Worm (Caenorhabditis elegans) whole organism, young adult: Measurements from ENCODE around the gene F42A6.1.

ENCODE experiments used
- B0261.1 ChIP-seq: sonication (generic microtip); optimal IDR thresholded peaks from 2 replicates; lab custom pipeline; 2016; ENCODE audit warnings: mild to moderate bottlenecking, missing genetic modification characterization, moderate library complexity, missing compliant biosample characterization
- C17E4.6 ChIP-seq: fragments of 200-800 bp; sonication (Bioruptor generic); IDR thresholded peaks from 2 replicates; pipeline ENCODE4 v1.3.6; 2022; ENCODE audit warnings: missing genetic modification reagents, missing genetic modification characterization, missing compliant biosample characterization
- D2030.7 ChIP-seq: fragments of 200-800 bp; sonication (Bioruptor generic); IDR thresholded peaks from 2 replicates; pipeline ENCODE4 v1.3.6; 2022; ENCODE audit warnings: missing genetic modification reagents, missing genetic modification characterization, missing compliant biosample characterization
- F10E7.11 ChIP-seq: sonication (generic microtip); optimal IDR thresholded peaks from 2 replicates; lab custom pipeline; 2017; ENCODE audit warnings: mild to moderate bottlenecking, missing genetic modification characterization, moderate library complexity, missing compliant biosample characterization
- F33H1.4 ChIP-seq: fragments of 200-800 bp; sonication (Bioruptor generic); IDR thresholded peaks from 2 replicates; pipeline ENCODE4 v1.3.6; 2022; ENCODE audit warnings: missing genetic modification reagents, missing genetic modification characterization, missing compliant biosample characterization
- F37B4.10 ChIP-seq: fragments of 200-800 bp; sonication (Bioruptor generic); IDR thresholded peaks from 2 replicates; pipeline ENCODE4 v1.3.6; 2022; ENCODE audit warnings: missing genetic modification characterization, missing compliant biosample characterization
- F39B2.1 ChIP-seq: fragments of 200-800 bp; sonication (Bioruptor generic); IDR thresholded peaks from 2 replicates; pipeline ENCODE4 v1.3.6; 2022; ENCODE audit warnings: missing genetic modification reagents, missing genetic modification characterization, missing compliant biosample characterization
- F49E8.2 ChIP-seq: sonication (generic microtip); optimal IDR thresholded peaks from 3 replicates; lab custom pipeline; 2017; ENCODE audit warnings: missing genetic modification characterization, mild to moderate bottlenecking, missing compliant biosample characterization, antibody characterized with exemption, moderate library complexity; ENCODE audit not compliant: insufficient read depth
- K11D2.4 ChIP-seq: fragments of 200-800 bp; sonication (Bioruptor generic); IDR thresholded peaks from 2 replicates; pipeline ENCODE4 v1.3.6; 2022; ENCODE audit warnings: missing genetic modification reagents, missing genetic modification characterization, missing compliant biosample characterization
- K12H6.12 ChIP-seq: fragments of 200-800 bp; sonication (Bioruptor generic); optimal IDR thresholded peaks from 2 replicates; lab custom pipeline; 2018; ENCODE audit warnings: mild to moderate bottlenecking, missing genetic modification characterization, missing compliant biosample characterization
- T26A5.8 ChIP-seq: sonication (generic microtip); optimal IDR thresholded peaks from 2 replicates; lab custom pipeline; 2016; ENCODE audit warnings: missing genetic modification characterization, missing compliant biosample characterization
- Y53F4B.3 ChIP-seq: fragments of 200-800 bp; sonication (Bioruptor generic); IDR thresholded peaks from 2 replicates; pipeline ENCODE4 v1.3.6; 2022; ENCODE audit warnings: missing genetic modification reagents, missing genetic modification characterization, missing compliant biosample characterization
- Y53G8AR.9 ChIP-seq: fragments of 200-800 bp; sonication (Bioruptor generic); conservative IDR thresholded peaks from 2 replicates; pipeline ENCODE4 v1.3.6; 2022; ENCODE audit warnings: missing genetic modification reagents, missing genetic modification characterization, missing compliant biosample characterization
- Y67H2A.10 ChIP-seq: fragments of 200-800 bp; sonication (Bioruptor generic); conservative IDR thresholded peaks from 2 replicates; pipeline ENCODE4 v1.3.6; 2022; ENCODE audit warnings: missing genetic modification reagents, missing genetic modification characterization, missing compliant biosample characterization
- Y95B8A.8 ChIP-seq: fragments of 200-800 bp; sonication (Bioruptor generic); IDR thresholded peaks from 2 replicates; pipeline ENCODE4 v1.3.6; 2022; ENCODE audit warnings: missing genetic modification reagents, missing genetic modification characterization, missing compliant biosample characterization
- akir-1 ChIP-seq: fragments of 200-800 bp; sonication (Bioruptor generic); optimal IDR thresholded peaks from 2 replicates; lab custom pipeline; 2018; ENCODE audit warnings: mild to moderate bottlenecking, missing genetic modification characterization, moderate library complexity, missing compliant biosample characterization
- ama-1 ChIP-seq, 3 experiments: fragments of 150-350 bp in 1 of 3; sonication (generic microtip) in 2 of 3; optimal IDR thresholded peaks; 2 replicates each; lab custom pipeline; 2014 to 2018; ENCODE audit warnings: missing biosample characterization in 2 of 3, missing genetic modification characterization in 2 of 3, missing genetic modification reagents in 2 of 3
- aptf-3 ChIP-seq: fragments of 200-800 bp; sonication (Bioruptor generic); IDR thresholded peaks from 2 replicates; pipeline ENCODE4 v1.3.6; 2022; ENCODE audit warnings: missing genetic modification characterization, missing compliant biosample characterization
- attf-3 ChIP-seq: fragments of 200-800 bp; sonication (Bioruptor generic); conservative IDR thresholded peaks from 2 replicates; pipeline ENCODE4 v1.3.6; 2022; ENCODE audit warnings: missing genetic modification reagents, missing genetic modification characterization, missing compliant biosample characterization
- attf-6 ChIP-seq: fragments of 200-800 bp; sonication (Bioruptor generic); IDR thresholded peaks from 2 replicates; pipeline ENCODE4 v1.3.6; 2022; ENCODE audit warnings: missing genetic modification reagents, missing genetic modification characterization, missing compliant biosample characterization
- bed-2 ChIP-seq: fragments of 200-800 bp; sonication (Bioruptor generic); IDR thresholded peaks from 2 replicates; pipeline ENCODE4 v1.3.6; 2022; ENCODE audit warnings: missing genetic modification reagents, missing genetic modification characterization, missing compliant biosample characterization
- ccch-3 ChIP-seq: fragments of 200-800 bp; sonication (Bioruptor generic); optimal IDR thresholded peaks from 2 replicates; lab custom pipeline; 2018; ENCODE audit warnings: mild to moderate bottlenecking, missing genetic modification characterization, missing compliant biosample characterization
- cebp-2 ChIP-seq: fragments of 200-800 bp; sonication (Bioruptor generic); IDR thresholded peaks from 2 replicates; pipeline ENCODE4 v1.3.6; 2022; ENCODE audit warnings: missing genetic modification characterization, missing compliant biosample characterization
- ceh-58 ChIP-seq: fragments of 200-800 bp; sonication (Bioruptor generic); IDR thresholded peaks from 2 replicates; pipeline ENCODE4 v1.3.6; 2022; ENCODE audit warnings: missing genetic modification characterization, missing compliant biosample characterization
- die-1 ChIP-seq: sonication (generic microtip); optimal IDR thresholded peaks from 2 replicates; lab custom pipeline; 2016; ENCODE audit warnings: missing genotype, mild to moderate bottlenecking, missing genetic modification characterization, missing compliant biosample characterization
- efl-1 ChIP-seq: fragments of 150-350 bp; optimal IDR thresholded peaks from 2 replicates; lab custom pipeline; 2014; ENCODE audit warnings: missing biosample characterization, missing genetic modification reagents, missing genetic modification characterization
- ekl-4 ChIP-seq: fragments of 200-800 bp; sonication (Bioruptor generic); IDR thresholded peaks from 2 replicates; pipeline ENCODE4 v1.3.6; 2022; ENCODE audit warnings: missing genetic modification reagents, missing genetic modification characterization, missing compliant biosample characterization
- ets-4 ChIP-seq: fragments of 200-800 bp; sonication (Bioruptor generic); optimal IDR thresholded peaks from 2 replicates; lab custom pipeline; 2018; ENCODE audit warnings: mild to moderate bottlenecking, missing genetic modification characterization, missing compliant biosample characterization
- fkh-3 ChIP-seq: sonication (generic microtip); optimal IDR thresholded peaks from 2 replicates; lab custom pipeline; 2016; ENCODE audit warnings: mild to moderate bottlenecking, missing genetic modification characterization, missing compliant biosample characterization
- hlh-26 ChIP-seq: fragments of 200-800 bp; sonication (Bioruptor generic); conservative IDR thresholded peaks from 2 replicates; pipeline ENCODE4 v1.3.6; 2022; ENCODE audit warnings: missing genetic modification reagents, missing genetic modification characterization, missing compliant biosample characterization
- hmg-1.2 ChIP-seq: fragments of 200-800 bp; sonication (Bioruptor generic); IDR thresholded peaks from 2 replicates; pipeline ENCODE4 v1.3.6; 2022; ENCODE audit warnings: missing genetic modification reagents, missing genetic modification characterization, missing compliant biosample characterization
- hmg-20 ChIP-seq: fragments of 200-800 bp; sonication (Bioruptor generic); IDR thresholded peaks from 2 replicates; pipeline ENCODE4 v1.3.6; 2022; ENCODE audit warnings: missing genetic modification reagents, missing genetic modification characterization, missing compliant biosample characterization
- lin-26 ChIP-seq: fragments of 200-800 bp; sonication (Bioruptor generic); IDR thresholded peaks from 2 replicates; pipeline ENCODE4 v1.3.6; 2022; ENCODE audit warnings: missing genetic modification reagents, missing genetic modification characterization, missing compliant biosample characterization
- lin-40 ChIP-seq: sonication (generic microtip); optimal IDR thresholded peaks from 2 replicates; lab custom pipeline; 2016; ENCODE audit warnings: missing genetic modification characterization, mild to moderate bottlenecking, missing compliant biosample characterization, missing genotype, missing genetic modification reagents
- lsl-1 ChIP-seq: fragments of 200-800 bp; sonication (Bioruptor generic); optimal IDR thresholded peaks from 2 replicates; lab custom pipeline; 2018; ENCODE audit warnings: mild to moderate bottlenecking, missing genetic modification characterization, moderate library complexity, missing compliant biosample characterization
- lsy-27 ChIP-seq: sonication (generic microtip); optimal IDR thresholded peaks from 2 replicates; lab custom pipeline; 2017; ENCODE audit warnings: missing genetic modification characterization, mild to moderate bottlenecking, missing compliant biosample characterization, antibody characterized with exemption, missing genotype, borderline replicate concordance; ENCODE audit not compliant: insufficient read depth
- mel-28 ChIP-seq: sonication (generic microtip); optimal IDR thresholded peaks from 2 replicates; lab custom pipeline; 2016; ENCODE audit warnings: borderline replicate concordance, mild to moderate bottlenecking, missing genetic modification characterization, missing compliant biosample characterization
- nhr-80 ChIP-seq: sonication (generic microtip); optimal IDR thresholded peaks from 2 replicates; lab custom pipeline; 2016; ENCODE audit warnings: missing genetic modification characterization, missing compliant biosample characterization
- pbrm-1 ChIP-seq: fragments of 200-800 bp; sonication (Bioruptor generic); IDR thresholded peaks from 2 replicates; pipeline ENCODE4 v1.3.6; 2022; ENCODE audit warnings: missing genetic modification reagents, missing genetic modification characterization, missing compliant biosample characterization
- pha-4 ChIP-seq: fragments of 150-350 bp; sonication (generic microtip); optimal IDR thresholded peaks from 2 replicates; lab custom pipeline; 2014; ENCODE audit warnings: missing biosample characterization, missing genetic modification reagents, missing genetic modification characterization
- rec-8 ChIP-seq, 2 experiments: sonication (generic microtip); optimal IDR thresholded peaks; 2 replicates each; lab custom pipeline; 2016; ENCODE audit warnings: mild to moderate bottlenecking in 2 of 2, missing genetic modification characterization in 2 of 2, missing genetic modification reagents in 2 of 2, missing genotype in 2 of 2, missing biosample characterization in 1 of 2, missing compliant biosample characterization in 1 of 2, moderate library complexity in 1 of 2
- snpc-3.4 ChIP-seq: sonication (generic microtip); optimal IDR thresholded peaks from 2 replicates; lab custom pipeline; 2017; ENCODE audit warnings: missing genetic modification characterization, mild to moderate bottlenecking, missing compliant biosample characterization, antibody characterized with exemption, moderate library complexity, missing genotype, missing genetic modification reagents
- tlf-1 ChIP-seq: fragments of 200-800 bp; sonication (Bioruptor generic); optimal IDR thresholded peaks from 2 replicates; lab custom pipeline; 2018; ENCODE audit warnings: mild to moderate bottlenecking, missing genetic modification characterization, missing compliant biosample characterization
- unc-62 ChIP-seq: fragments of 150-350 bp; optimal IDR thresholded peaks from 2 replicates; lab custom pipeline; 2014; ENCODE audit warnings: missing biosample characterization, missing genetic modification reagents, missing genetic modification characterization
- xnd-1 ChIP-seq: sonication (generic microtip); optimal IDR thresholded peaks from 2 replicates; lab custom pipeline; 2016; ENCODE audit warnings: missing genotype, missing genetic modification reagents, missing genetic modification characterization, missing compliant biosample characterization
- zim-3 ChIP-seq: sonication (generic microtip); optimal IDR thresholded peaks from 2 replicates; lab custom pipeline; 2017; ENCODE audit warnings: mild to moderate bottlenecking, missing genetic modification characterization, moderate library complexity, missing compliant biosample characterization
- ztf-18 ChIP-seq: sonication (generic microtip); optimal IDR thresholded peaks from 2 replicates; lab custom pipeline; 2016; ENCODE audit warnings: missing genotype, mild to moderate bottlenecking, missing genetic modification characterization, missing compliant biosample characterization
- ztf-28 ChIP-seq: fragments of 200-800 bp; sonication (Bioruptor generic); IDR thresholded peaks from 2 replicates; pipeline ENCODE4 v1.3.6; 2022; ENCODE audit warnings: missing genetic modification reagents, missing genetic modification characterization, missing compliant biosample characterization

F42A6.1 gene

ce11 chrIV:3338176-3338575, 16.7 kb upstream of the F42A6.1 start (continued):
- no peak for TF ChIP-seq snpc-3.4 (tag; lab: Kevin White, UChicago)
- no peak for TF ChIP-seq lsy-27 (tag; lab: Kevin White, UChicago)
- TF ChIP-seq Y67H2A.10 (GFP tag; lab: Robert Waterston, UW) = no peak
- no peak for TF ChIP-seq tlf-1 (GFP tag; lab: Kevin White, UChicago)
- TF ChIP-seq ekl-4 = peak; percentile 72
- peak; percentile 23 for TF ChIP-seq lsl-1 (GFP tag; lab: Kevin White, UChicago)
- TF ChIP-seq F37B4.10 (GFP tag; lab: Robert Waterston, UW) = no peak
- no peak for TF ChIP-seq K11D2.4 (GFP tag; lab: Robert Waterston, UW)
- TF ChIP-seq ztf-18 (tag; lab: Kevin White, UChicago) = peak; percentile 35
- TF ChIP-seq F10E7.11 (tag; lab: Kevin White, UChicago) = no peak
- no peak for TF ChIP-seq cebp-2
- TF ChIP-seq pha-4 = no peak
- 0 out of 2 replicates have a peak, but pooled peaks have one; percentile 67 for TF ChIP-seq aptf-3
- no peak for TF ChIP-seq ets-4 (GFP tag; lab: Kevin White, UChicago)
- TF ChIP-seq T26A5.8 = no peak
- peak; percentile 58; the same call in 1 of the 2 replicates for TF ChIP-seq lin-26 (GFP tag; lab: Robert Waterston, UW)
- no peak for TF ChIP-seq F49E8.2 (tag; lab: Kevin White, UChicago)
- no peak for TF ChIP-seq attf-6 (GFP tag; lab: Robert Waterston, UW)
- TF ChIP-seq lin-40 = no peak
- TF ChIP-seq F33H1.4 = peak; percentile 41; the same call in 1 of the 2 replicates
- no peak for TF ChIP-seq bed-2 (GFP tag; lab: Robert Waterston, UW)
- no peak for TF ChIP-seq B0261.1 (tag; lab: Kevin White, UChicago)
- no peak for TF ChIP-seq unc-62 (GFP tag; lab: Kevin White, UChicago)
- TF ChIP-seq Y53F4B.3 (GFP tag; lab: Robert Waterston, UW) = no peak
- TF ChIP-seq Y95B8A.8 (GFP tag; lab: Robert Waterston, UW) = 0 out of 2 replicates have a peak, but pooled peaks have one; percentile 29
- TF ChIP-seq D2030.7 = peak; percentile 34; the same call in 1 of the 2 replicates
- no peak for TF ChIP-seq hlh-26 (GFP tag; lab: Robert Waterston, UW)
- TF ChIP-seq zim-3 = no peak
- TF ChIP-seq die-1 (tag; lab: Kevin White, UChicago) = no peak
- peak; percentile 27; the same call in 1 of the 2 replicates for TF ChIP-seq hmg-1.2
- TF ChIP-seq Y53G8AR.9 (GFP tag; lab: Robert Waterston, UW) = 0 out of 2 replicates have a peak, but pooled peaks have one; percentile 48
- no peak for TF ChIP-seq ccch-3
- TF ChIP-seq fkh-3 (tag; lab: Kevin White, UChicago) = no peak
- TF ChIP-seq K12H6.12 (tag; lab: Kevin White, UChicago) = no peak
- no peak for TF ChIP-seq efl-1 (GFP tag; lab: Kevin White, UChicago)
- no peak for TF ChIP-seq nhr-80 (tag; lab: Kevin White, UChicago)
- peak; percentile 36; the same call in 1 of the 2 replicates for TF ChIP-seq pbrm-1
- 0 out of 2 replicates have a peak, but pooled peaks have one; percentile 69 for TF ChIP-seq ceh-58 (GFP tag; lab: Robert Waterston, UW)
- TF ChIP-seq mel-28 (tag; lab: Kevin White, UChicago) = no peak
- peak; percentile 47 for TF ChIP-seq ama-1 (optimal IDR thresholded peaks at IDR 0.05; lab: Kevin White, UChicago)
- TF ChIP-seq ama-1 (GFP tag; optimal IDR thresholded peaks at IDR 0.05; lab: Kevin White, UChicago) = no peak
- TF ChIP-seq ztf-28 = no peak
- no peak for TF ChIP-seq C17E4.6 (GFP tag; lab: Robert Waterston, UW)
- TF ChIP-seq xnd-1 (tag; lab: Kevin White, UChicago) = no peak
- no peak for TF ChIP-seq akir-1 (GFP tag; lab: Kevin White, UChicago)
- TF ChIP-seq F39B2.1 (GFP tag; lab: Robert Waterston, UW) = peak; percentile 68; the same call in 1 of the 2 replicates
- no peak for TF ChIP-seq rec-8 (tag; optimal IDR thresholded peaks at IDR 0.05; lab: Kevin White, UChicago)
- TF ChIP-seq attf-3 (GFP tag; lab: Robert Waterston, UW) = no peak
- TF ChIP-seq hmg-20 (GFP tag; lab: Robert Waterston, UW) = no peak
